ENCODE assay signal across 2 fruit fly cellular contexts in genomic region chr2L:4416903-4417302, dm6.
A peak's percentile ranks its signal among the peaks of the same experiment; 100 is the strongest.
TF ChIP-seq lines count a peak whose summit lies in the region.

No protein-coding gene starts in this region.

TF ChIP-seq in whole organism, adult, 20 proteins besides CTCF, POLR2A, EP300 and RAD21 (continued from another document):
- no peak for TF ChIP-seq Hr96 (GFP tag; optimal IDR thresholded peaks at IDR 0.05; lab: Kevin White, UChicago)

TF ChIP-seq in whole organism, prepupa, 60 proteins besides CTCF, POLR2A, EP300 and RAD21 (continued from another document):
- peak; percentile 66 for TF ChIP-seq svp (GFP tag; lab: Kevin White, UChicago)
- peak; percentile 4 for TF ChIP-seq CG34406 (GFP tag; optimal IDR thresholded peaks at IDR 0.05; lab: Kevin White, UChicago)
- TF ChIP-seq Met (GFP tag; optimal IDR thresholded peaks at IDR 0.05; lab: Kevin White, UChicago), result peak; percentile 43
- no peak for TF ChIP-seq CG6854 (GFP tag; optimal IDR thresholded peaks at IDR 0.05; lab: Kevin White, UChicago)
- peak; percentile 4 for TF ChIP-seq CG6276 (GFP tag; optimal IDR thresholded peaks at IDR 0.05; lab: Kevin White, UChicago)
- peak; percentile 41; the same call in 1 of the 3 replicates for TF ChIP-seq CG8119 (GFP tag; IDR thresholded peaks at IDR 0.05; lab: Robert Waterston, UW)
- TF ChIP-seq CG11902 (GFP tag; optimal IDR thresholded peaks at IDR 0.05; lab: Kevin White, UChicago), result no peak
- no peak for TF ChIP-seq CG11294 (GFP tag; IDR thresholded peaks at IDR 0.05; lab: Robert Waterston, UW)
- peak; percentile 44 for TF ChIP-seq esn (GFP tag; optimal IDR thresholded peaks at IDR 0.05; lab: Kevin White, UChicago)
- TF ChIP-seq Hr4 (GFP tag; optimal IDR thresholded peaks at IDR 0.05; lab: Kevin White, UChicago), result peak; percentile 28
- peak; percentile 24 to 60 for TF ChIP-seq ss (GFP tag; optimal IDR thresholded peaks at IDR 0.05; lab: Kevin White, UChicago)
- peak; percentile 59 for TF ChIP-seq CG3032 (tag; optimal IDR thresholded peaks at IDR 0.05; lab: Kevin White, UChicago)
- peak; percentile 55 for TF ChIP-seq dsx (GFP tag; optimal IDR thresholded peaks at IDR 0.05; lab: Kevin White, UChicago; ENCODE audit: poor library complexity, severe bottlenecking)
- TF ChIP-seq Ets21C (GFP tag; optimal IDR thresholded peaks at IDR 0.05; lab: Kevin White, UChicago), result no peak
- TF ChIP-seq achi (GFP tag; optimal IDR thresholded peaks at IDR 0.05; lab: Kevin White, UChicago), result peak; percentile 40
- TF ChIP-seq fd59A (GFP tag; optimal IDR thresholded peaks at IDR 0.05; lab: Kevin White, UChicago), result peak; percentile 10
- peak; percentile 37 for TF ChIP-seq CG10631 (GFP tag; optimal IDR thresholded peaks at IDR 0.05; lab: Kevin White, UChicago)
- peak; percentile 51; the same call in 2 of the 3 replicates for TF ChIP-seq eg (GFP tag; IDR thresholded peaks at IDR 0.05; lab: Robert Waterston, UW)
- peak; percentile 82 for TF ChIP-seq Eip78C (GFP tag; lab: Kevin White, UChicago)
- TF ChIP-seq spab (GFP tag; optimal IDR thresholded peaks at IDR 0.05; lab: Kevin White, UChicago), result peak; percentile 34
- TF ChIP-seq Ets96B (tag; optimal IDR thresholded peaks at IDR 0.05; lab: Kevin White, UChicago), result peak; percentile 52
- TF ChIP-seq dac (GFP tag; optimal IDR thresholded peaks at IDR 0.05; lab: Kevin White, UChicago), result no peak
- TF ChIP-seq Gug (GFP tag; IDR thresholded peaks at IDR 0.05; lab: Robert Waterston, UW), result 0 out of 2 replicates have a peak, but pooled peaks have one; percentile 21
- no peak for TF ChIP-seq salr (GFP tag; optimal IDR thresholded peaks at IDR 0.05; lab: Kevin White, UChicago)
- TF ChIP-seq CG1621 (tag; optimal IDR thresholded peaks at IDR 0.05; lab: Kevin White, UChicago), result peak; percentile 26
- peak; percentile 24 for TF ChIP-seq lz (GFP tag; optimal IDR thresholded peaks at IDR 0.05; lab: Kevin White, UChicago)
- TF ChIP-seq acj6 (GFP tag; optimal IDR thresholded peaks at IDR 0.05; lab: Kevin White, UChicago), result peak; percentile 31
